Fruit fly (Drosophila melanogaster) whole organism, embryonic: ENCODE results near the gene Fign.

ENCODE experiments used
- CG10267 ChIP-seq: fragments of 200-800 bp; sonication (Bioruptor generic); optimal IDR thresholded peaks from 2 replicates; lab custom pipeline; 2018; ENCODE audit warnings: missing biosample characterization, mild to moderate bottlenecking, missing genetic modification characterization, moderate library complexity
- CG10543 ChIP-seq: fragments of 200-800 bp; sonication (Bioruptor generic); optimal IDR thresholded peaks from 3 replicates; lab custom pipeline; 2017; ENCODE audit warnings: missing biosample characterization, mild to moderate bottlenecking, missing genetic modification characterization, moderate library complexity
- CG11696 ChIP-seq: fragments of 200-800 bp; sonication (Bioruptor generic); IDR thresholded peaks from 2 replicates; pipeline ENCODE4 v1.3.6; 2022; ENCODE audit warnings: missing biosample characterization, missing genetic modification characterization
- CG12769 ChIP-seq: fragments of 200-800 bp; sonication (Bioruptor generic); optimal IDR thresholded peaks from 2 replicates; lab custom pipeline; 2019; ENCODE audit warnings: missing biosample characterization, mild to moderate bottlenecking, missing genetic modification characterization, moderate library complexity
- CG13424 ChIP-seq: fragments of 200-800 bp; sonication (Bioruptor generic); optimal IDR thresholded peaks from 2 replicates; lab custom pipeline; 2019; ENCODE audit warnings: missing biosample characterization, mild to moderate bottlenecking, missing genetic modification characterization, moderate library complexity
- CG14441 ChIP-seq: fragments of 200-800 bp; sonication (Bioruptor generic); IDR thresholded peaks from 2 replicates; pipeline ENCODE4 v1.3.6; 2022; ENCODE audit warnings: missing biosample characterization, missing genetic modification characterization
- CG16815 ChIP-seq: fragments of 200-800 bp; sonication (Bioruptor generic); optimal IDR thresholded peaks from 3 replicates; lab custom pipeline; 2017; ENCODE audit warnings: missing biosample characterization, mild to moderate bottlenecking, missing genetic modification characterization
- CG18619 ChIP-seq: fragments of 200-800 bp; sonication (Bioruptor generic); optimal IDR thresholded peaks from 3 replicates; lab custom pipeline; 2017; ENCODE audit warnings: missing biosample characterization, mild to moderate bottlenecking, missing genetic modification characterization
- CG2199 ChIP-seq: fragments of 200-800 bp; sonication (Bioruptor generic); IDR thresholded peaks from 3 replicates; pipeline ENCODE4 v1.3.6; 2022; ENCODE audit warnings: missing biosample characterization, missing genetic modification characterization
- CG2889 ChIP-seq: fragments of 200-800 bp; sonication (Bioruptor generic); IDR thresholded peaks from 3 replicates; pipeline ENCODE4 v1.3.6; 2022; ENCODE audit warnings: missing biosample characterization, missing genetic modification characterization
- CG31441 ChIP-seq: fragments of 200-800 bp; sonication (Bioruptor generic); IDR thresholded peaks from 2 replicates; pipeline ENCODE4 v1.3.6; 2022; ENCODE audit warnings: missing biosample characterization, missing genetic modification characterization
- CG33213 ChIP-seq: fragments of 200-800 bp; sonication (Bioruptor generic); optimal IDR thresholded peaks from 3 replicates; lab custom pipeline; 2016; ENCODE audit warnings: missing biosample characterization, missing genetic modification characterization
- CG9215 ChIP-seq: fragments of 200-800 bp; sonication (Bioruptor generic); IDR thresholded peaks from 2 replicates; pipeline ENCODE4 v1.3.6; 2022; ENCODE audit warnings: missing biosample characterization, missing genetic modification characterization
- CG9437 ChIP-seq: fragments of 200-800 bp; sonication (Bioruptor generic); optimal IDR thresholded peaks from 2 replicates; lab custom pipeline; 2018; ENCODE audit warnings: missing biosample characterization, mild to moderate bottlenecking, missing genetic modification characterization
- CkIIα-i1 ChIP-seq: fragments of 200-800 bp; sonication (Bioruptor generic); IDR thresholded peaks from 2 replicates; pipeline ENCODE4 v1.3.6; 2022; ENCODE audit warnings: missing biosample characterization, missing genetic modification characterization
- D19A ChIP-seq: fragments of 200-800 bp; optimal IDR thresholded peaks from 3 replicates; lab custom pipeline; 2019; ENCODE audit warnings: missing biosample characterization, mild to moderate bottlenecking, missing genetic modification characterization, moderate library complexity
- Dp ChIP-seq: fragments of 200-800 bp; sonication (Bioruptor generic); optimal IDR thresholded peaks from 2 replicates; lab custom pipeline; 2018; ENCODE audit warnings: missing biosample characterization, mild to moderate bottlenecking, missing genetic modification characterization, moderate library complexity
- Ets65A ChIP-seq: fragments of 200-800 bp; sonication (Bioruptor generic); peaks from one replicate; lab custom pipeline; 2016; ENCODE audit warnings: missing biosample characterization, missing genetic modification characterization
- Hr78 ChIP-seq, 2 experiments: fragments of 200-800 bp in 1 of 2; fragments of >200 bp in 1 of 2; sonication (Bioruptor generic) in 1 of 2; optimal IDR thresholded peaks; 2 replicates each; lab custom pipeline; 2017 to 2019; ENCODE audit warnings: missing biosample characterization in 2 of 2, missing genetic modification characterization in 2 of 2, mild to moderate bottlenecking in 1 of 2, moderate library complexity in 1 of 2
- Jarid2 ChIP-seq: fragments of 200-800 bp; sonication (Bioruptor generic); optimal IDR thresholded peaks from 3 replicates; lab custom pipeline; 2017; ENCODE audit warnings: mild to moderate bottlenecking, missing biosample characterization, missing genetic modification reagents, missing genetic modification characterization
- Lhr ChIP-seq: fragments of 200-800 bp; sonication (Bioruptor generic); optimal IDR thresholded peaks from 3 replicates; lab custom pipeline; 2017; ENCODE audit warnings: mild to moderate bottlenecking, missing biosample characterization, missing genetic modification reagents, missing genetic modification characterization
- Med ChIP-seq: fragments of 200-800 bp; sonication (Bioruptor generic); peaks from one replicate; lab custom pipeline; 2016; ENCODE audit warnings: missing biosample characterization, missing genetic modification characterization, mild to moderate bottlenecking, inconsistent platforms, moderate library complexity
- Meics ChIP-seq: fragments of 200-800 bp; sonication (Bioruptor generic); optimal IDR thresholded peaks from 2 replicates; lab custom pipeline; 2017; ENCODE audit warnings: missing biosample characterization, mild to moderate bottlenecking, missing genetic modification characterization
- Nf-YB ChIP-seq: fragments of 200-800 bp; sonication (Bioruptor generic); optimal IDR thresholded peaks from 3 replicates; lab custom pipeline; 2019; ENCODE audit warnings: missing biosample characterization, mild to moderate bottlenecking, missing genetic modification characterization, moderate library complexity
- Nf-YC ChIP-seq: fragments of 200-800 bp; optimal IDR thresholded peaks from 3 replicates; lab custom pipeline; 2019; ENCODE audit warnings: missing biosample characterization, mild to moderate bottlenecking, missing genetic modification characterization, moderate library complexity
- Rx ChIP-seq: fragments of 200-800 bp; sonication (Bioruptor generic); IDR thresholded peaks from 2 replicates; pipeline ENCODE4 v1.3.6; 2022; ENCODE audit warnings: missing biosample characterization, missing genetic modification characterization
- Sry-β ChIP-seq: fragments of 200-800 bp; sonication (Bioruptor generic); optimal IDR thresholded peaks from 2 replicates; lab custom pipeline; 2018; ENCODE audit warnings: missing biosample characterization, mild to moderate bottlenecking, missing genetic modification characterization, moderate library complexity
- Xrp1 ChIP-seq: fragments of 200-800 bp; sonication (Bioruptor generic); IDR thresholded peaks from 2 replicates; pipeline ENCODE4 v1.3.6; 2022; ENCODE audit warnings: missing biosample characterization, missing genetic modification characterization
- ara ChIP-seq: fragments of 200-800 bp; sonication (Bioruptor generic); IDR thresholded peaks from 2 replicates; pipeline ENCODE4 v1.3.6; 2022; ENCODE audit warnings: missing biosample characterization, missing genetic modification characterization
- chinmo ChIP-seq: fragments of 200-800 bp; sonication (Bioruptor generic); IDR thresholded peaks from 4 replicates; pipeline ENCODE4 v1.3.6; 2022; ENCODE audit warnings: missing biosample characterization, missing genetic modification characterization; ENCODE audit not compliant: partially characterized antibody
- grau ChIP-seq: fragments of 200-800 bp; optimal IDR thresholded peaks from 3 replicates; lab custom pipeline; 2019; ENCODE audit warnings: missing biosample characterization, mild to moderate bottlenecking, missing genetic modification characterization, moderate library complexity
- grn ChIP-seq: fragments of 200-800 bp; sonication (Bioruptor generic); optimal IDR thresholded peaks from 3 replicates; lab custom pipeline; 2017; ENCODE audit warnings: missing biosample characterization, missing genetic modification characterization
- h ChIP-seq: fragments of >200 bp; optimal IDR thresholded peaks from 2 replicates; lab custom pipeline; 2017
- jigr1 ChIP-seq: fragments of 200-800 bp; sonication (Bioruptor generic); IDR thresholded peaks from 3 replicates; pipeline ENCODE4 v1.3.6; 2022; ENCODE audit warnings: missing biosample characterization, missing genetic modification characterization
- lmd ChIP-seq: fragments of 200-800 bp; sonication (Bioruptor generic); IDR thresholded peaks from 2 replicates; pipeline ENCODE4 v1.3.6; 2022; ENCODE audit warnings: missing biosample characterization, missing genetic modification characterization
- lov ChIP-seq, 2 experiments: fragments of 200-800 bp in 1 of 2; fragments of >200 bp in 1 of 2; sonication (Bioruptor generic) in 1 of 2; IDR thresholded peaks in 1 of 2; optimal IDR thresholded peaks in 1 of 2; 2 replicates in 1 of 2; 3 replicates in 1 of 2; pipeline versions ENCODE4 v1.3.6 to Lab custom; 2017 to 2022; ENCODE audit warnings: missing biosample characterization in 1 of 2, missing genetic modification characterization in 1 of 2
- maf-S ChIP-seq: fragments of 200-800 bp; sonication (Bioruptor generic); optimal IDR thresholded peaks from 2 replicates; lab custom pipeline; 2016; ENCODE audit warnings: missing biosample characterization, missing genetic modification characterization
- odd ChIP-seq: fragments of 200-800 bp; sonication (Bioruptor generic); optimal IDR thresholded peaks from 2 replicates; lab custom pipeline; 2017; ENCODE audit warnings: missing biosample characterization, mild to moderate bottlenecking, missing genetic modification characterization
- p53 ChIP-seq: fragments of 200-800 bp; sonication (Bioruptor generic); optimal IDR thresholded peaks from 2 replicates; lab custom pipeline; 2016; ENCODE audit warnings: missing biosample characterization, missing genetic modification characterization
- phol ChIP-seq: fragments of 200-800 bp; sonication (Bioruptor generic); optimal IDR thresholded peaks from 3 replicates; lab custom pipeline; 2018; ENCODE audit warnings: missing biosample characterization, mild to moderate bottlenecking, missing genetic modification characterization, moderate library complexity
- rib ChIP-seq: fragments of 200-800 bp; sonication (Bioruptor generic); IDR thresholded peaks from 2 replicates; pipeline ENCODE4 v1.3.6; 2022; ENCODE audit warnings: missing biosample characterization, missing genetic modification characterization
- sens ChIP-seq: fragments of 200-800 bp; sonication (Bioruptor generic); peaks from one replicate; lab custom pipeline; 2016; ENCODE audit warnings: missing biosample characterization, missing genetic modification characterization
- slou ChIP-seq: fragments of 200-800 bp; sonication (Bioruptor generic); optimal IDR thresholded peaks from 3 replicates; lab custom pipeline; 2016; ENCODE audit warnings: missing biosample characterization, missing genetic modification characterization
- sr ChIP-seq: fragments of 200-800 bp; sonication (Bioruptor generic); IDR thresholded peaks from 3 replicates; pipeline ENCODE4 v1.3.6; 2022; ENCODE audit warnings: missing biosample characterization, missing genetic modification characterization
- ttk ChIP-seq: fragments of 200-800 bp; sonication (Bioruptor generic); IDR thresholded peaks from 2 replicates; pipeline ENCODE4 v2.1.2; 2022; ENCODE audit warnings: missing biosample characterization, missing genetic modification characterization
- usp ChIP-seq: fragments of >200 bp; optimal IDR thresholded peaks from 2 replicates; lab custom pipeline; 2017; ENCODE audit warnings: missing biosample characterization, missing genetic modification characterization

Gene Fign

DNA sequence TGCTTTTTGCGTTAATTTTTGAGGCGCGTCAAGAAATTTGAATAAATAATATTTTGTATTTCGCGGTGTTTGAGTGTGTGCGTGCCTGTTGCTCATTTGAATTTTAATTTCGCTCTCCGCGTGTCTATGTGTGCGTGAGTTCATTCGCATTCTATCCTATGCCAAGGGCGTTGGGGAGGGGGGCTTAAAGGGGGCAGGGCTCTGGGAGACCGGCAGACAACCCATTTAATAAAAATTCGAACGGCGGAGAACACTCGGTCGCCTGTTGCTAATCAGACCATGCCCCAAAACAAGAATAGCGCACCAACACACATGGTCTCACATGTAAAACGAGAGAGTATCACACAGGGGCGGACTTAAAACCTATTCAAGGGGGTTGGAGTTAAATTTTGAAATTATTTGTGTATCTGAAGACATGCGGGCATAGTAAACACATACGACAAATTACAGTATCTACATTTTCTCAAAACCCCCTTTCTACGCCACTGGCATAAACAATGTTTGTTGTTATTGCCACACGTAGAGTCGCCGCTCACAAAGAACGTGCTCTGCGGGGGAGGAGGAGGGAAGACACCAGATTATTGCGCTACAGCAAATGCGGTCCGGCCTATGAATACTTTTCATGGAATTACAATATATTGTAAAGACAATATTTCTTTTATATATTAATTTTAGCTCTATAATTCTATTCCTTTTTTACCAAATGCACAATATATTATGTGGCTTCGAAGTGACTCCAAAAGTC, 17.7 kb downstream of the Fign start (continued):
- TF ChIP-seq CG9437 (GFP tag; lab: Kevin White, UChicago) = peak; percentile 96
- TF ChIP-seq h (lab: Kevin White, UChicago) = no peak

- peak; percentile 91 for TF ChIP-seq Meics (GFP tag; lab: Kevin White, UChicago)
- 0 out of 2 replicates have a peak, but pooled peaks have one; percentile 10 for TF ChIP-seq CG9215
- no peak for TF ChIP-seq CkIIα-i1 (GFP tag; lab: Robert Waterston, UW)
- 0 out of 3 replicates have a peak, but pooled peaks have one; percentile 24 for TF ChIP-seq CG2889 (GFP tag; lab: Robert Waterston, UW)
- TF ChIP-seq CG12769 (tag; lab: Kevin White, UChicago) = peak; percentile 5
- peak; percentile 66 for TF ChIP-seq Ets65A (GFP tag; lab: Kevin White, UChicago)
- no peak for TF ChIP-seq Dp (GFP tag; lab: Kevin White, UChicago)
- TF ChIP-seq CG2199 (GFP tag; lab: Robert Waterston, UW) = 0 out of 3 replicates have a peak, but pooled peaks have one; percentile 54
- TF ChIP-seq CG14441 (GFP tag; lab: Robert Waterston, UW) = 0 out of 2 replicates have a peak, but pooled peaks have one; percentile 11
- TF ChIP-seq Med (GFP tag; lab: Kevin White, UChicago) = peak; percentile 17
- no peak for TF ChIP-seq odd (GFP tag; lab: Kevin White, UChicago)
- TF ChIP-seq lov (optimal IDR thresholded peaks at IDR 0.05; lab: Kevin White, UChicago) = no peak
- TF ChIP-seq lov (GFP tag; IDR thresholded peaks at IDR 0.05; lab: Robert Waterston, UW) = 0 out of 3 replicates have a peak, but pooled peaks have one; percentile 26
- TF ChIP-seq ttk (GFP tag; lab: Robert Waterston, UW) = 0 out of 2 replicates have a peak, but pooled peaks have one; percentile 16
- TF ChIP-seq maf-S (GFP tag; lab: Kevin White, UChicago) = no peak
Observed at dm6 chr2L:3301058-3301457, 18.6 kb downstream of the Fign start.

DNA sequence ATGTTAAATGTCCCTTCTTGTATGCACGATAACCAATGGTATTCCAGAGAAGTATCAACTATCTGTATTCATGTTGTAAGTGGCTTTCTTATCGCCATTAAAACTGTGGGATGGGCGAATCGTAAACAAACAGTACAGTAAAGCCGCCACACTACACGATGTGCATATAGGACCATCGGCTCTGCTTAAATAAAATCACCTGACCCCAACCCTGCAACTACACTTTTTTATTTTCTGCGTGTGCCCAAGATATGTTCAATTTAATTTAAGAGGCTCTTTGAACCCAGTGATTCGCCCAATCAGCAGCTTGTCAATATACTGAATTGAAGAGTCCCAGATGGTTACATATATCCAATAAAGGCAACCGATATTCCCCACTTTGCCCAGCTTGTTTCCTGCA, 19.9 kb downstream of the Fign start:
- TF ChIP-seq jigr1 (no peak), CG16815 (GFP tag; lab: Kevin White, UChicago) (no peak), phol (no peak), grn (GFP tag; lab: Kevin White, UChicago) (no peak), usp (GFP tag; lab: Kevin White, UChicago) (no peak), ttk (GFP tag; lab: Robert Waterston, UW) (no peak), chinmo (GFP tag; lab: Robert Waterston, UW) (0 out of 4 replicates have a peak, but pooled peaks have one; percentile 48), CG10267 (tag; lab: Kevin White, UChicago) (no peak), Sry-β (GFP tag; lab: Kevin White, UChicago) (no peak), Nf-YC (tag; lab: Kevin White, UChicago) (peak; percentile 68), Xrp1 (no peak), D19A (tag; lab: Kevin White, UChicago) (no peak), CG10543 (GFP tag; lab: Kevin White, UChicago) (no peak), Hr78 (GFP tag; optimal IDR thresholded peaks at IDR 0.05; lab: Kevin White, UChicago) (no peak), slou (GFP tag; lab: Kevin White, UChicago) (no peak), Med (GFP tag; lab: Kevin White, UChicago) (peak; percentile 36), grau (peak; percentile 62), CG31441 (GFP tag; lab: Robert Waterston, UW) (no peak), Lhr (GFP tag; lab: Kevin White, UChicago) (no peak), rib (GFP tag; lab: Robert Waterston, UW) (no peak), p53 (GFP tag; lab: Kevin White, UChicago) (no peak), CG18619 (no peak), Rx (GFP tag; lab: Robert Waterston, UW) (no peak), sr (no peak), CG11696 (peak; percentile 58), ara (no peak), sens (GFP tag; lab: Kevin White, UChicago) (peak; percentile 38), h (lab: Kevin White, UChicago) (no peak), lmd (GFP tag; lab: Robert Waterston, UW) (no peak), CG13424 (no peak), CG33213 (no peak), Nf-YB (GFP tag; lab: Kevin White, UChicago) (peak; percentile 49), Jarid2 (no peak)
